Worm (Caenorhabditis elegans): ENCODE results near the gene dpy-8.

The dpy-8 gene

DNA sequence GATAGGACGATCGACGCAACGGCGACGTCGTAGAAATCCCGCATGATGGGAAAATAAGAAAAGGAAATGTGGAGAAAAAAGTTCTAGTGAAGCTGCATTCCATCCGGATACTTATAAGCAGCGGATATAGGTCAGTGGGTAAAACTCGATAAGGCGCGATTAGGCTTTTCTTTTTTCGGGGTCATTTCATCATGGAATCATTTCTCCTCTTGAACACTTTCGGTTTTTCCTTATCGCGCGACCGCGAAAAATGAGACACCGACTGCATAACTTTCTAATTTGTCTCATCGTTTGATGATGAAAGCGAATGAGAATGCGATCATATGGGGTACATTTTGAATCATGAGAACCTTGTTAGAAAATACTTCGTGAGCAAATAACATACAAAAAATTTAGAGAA is at the start of gene dpy-8:
Gene dpy-8, minus strand, starts transcription at position 88 of the 400 bp plus-strand sequence.
- TF ChIP-seq nhr-47 (tag; optimal IDR thresholded peaks at IDR 0.05) (no peak), blmp-1 (tag; optimal IDR thresholded peaks at IDR 0.05) (peak; percentile 100)

DNA sequence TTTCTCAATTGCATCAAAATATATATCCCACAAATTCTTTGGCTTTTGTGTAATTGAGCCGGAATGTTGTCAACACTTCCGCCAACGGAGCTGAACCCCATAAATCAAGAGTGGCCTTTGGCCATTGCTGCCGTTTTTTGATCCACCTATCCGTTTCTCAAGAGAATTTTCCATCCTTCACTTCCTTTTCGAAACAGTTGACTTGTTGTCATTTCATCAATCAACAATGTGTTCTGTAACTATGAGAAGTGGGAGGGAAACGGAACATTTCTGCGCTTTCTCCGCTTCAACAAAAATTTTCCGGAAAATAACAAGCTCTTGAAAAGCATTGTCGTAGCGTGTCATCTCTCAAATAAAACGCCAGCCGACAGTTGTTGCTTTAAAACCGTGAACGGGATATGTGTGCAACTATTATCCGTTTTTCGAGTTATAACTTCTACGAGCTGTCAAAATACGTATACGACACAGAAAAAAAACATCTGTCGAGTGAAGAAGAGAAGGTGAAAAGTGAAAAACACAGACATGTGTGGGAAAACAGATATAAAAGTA is 49.6 kb upstream of the dpy-8 start:
- no peak for TF ChIP-seq ztf-4 (tag; optimal IDR thresholded peaks at IDR 0.05)
- peak; percentile 48 for TF ChIP-seq lin-14 (GFP tag; optimal IDR thresholded peaks at IDR 0.05)
- TF ChIP-seq nhr-85 (tag): peak; percentile 56
- no peak for TF ChIP-seq tlp-1 (tag; optimal IDR thresholded peaks at IDR 0.05)
- no peak for TF ChIP-seq dsc-1 (tag; optimal IDR thresholded peaks at IDR 0.05)
- TF ChIP-seq ces-1 (GFP tag; optimal IDR thresholded peaks at IDR 0.05): no peak
- TF ChIP-seq swsn-7 (tag; optimal IDR thresholded peaks at IDR 0.05): no peak
- no peak for TF ChIP-seq fkh-10 (GFP tag; optimal IDR thresholded peaks at IDR 0.05)
- no peak for TF ChIP-seq ceh-63 (GFP tag; optimal IDR thresholded peaks at IDR 0.05)
- no peak for TF ChIP-seq ama-1 (optimal IDR thresholded peaks at IDR 0.05)
- TF ChIP-seq mab-9 (GFP tag; IDR thresholded peaks at IDR 0.05): no peak
- TF ChIP-seq grh-1 (GFP tag; IDR thresholded peaks at IDR 0.05): no peak
- no peak for TF ChIP-seq snpc-4 (tag; optimal IDR thresholded peaks at IDR 0.05)
- TF ChIP-seq fos-1 (tag; optimal IDR thresholded peaks at IDR 0.05): no peak
- TF ChIP-seq rnt-1 (tag; optimal IDR thresholded peaks at IDR 0.05): peak; percentile 40
- TF ChIP-seq nhr-71 (tag; optimal IDR thresholded peaks at IDR 0.05): peak; percentile 25
- TF ChIP-seq nhr-12 (tag; optimal IDR thresholded peaks at IDR 0.05): no peak

DNA sequence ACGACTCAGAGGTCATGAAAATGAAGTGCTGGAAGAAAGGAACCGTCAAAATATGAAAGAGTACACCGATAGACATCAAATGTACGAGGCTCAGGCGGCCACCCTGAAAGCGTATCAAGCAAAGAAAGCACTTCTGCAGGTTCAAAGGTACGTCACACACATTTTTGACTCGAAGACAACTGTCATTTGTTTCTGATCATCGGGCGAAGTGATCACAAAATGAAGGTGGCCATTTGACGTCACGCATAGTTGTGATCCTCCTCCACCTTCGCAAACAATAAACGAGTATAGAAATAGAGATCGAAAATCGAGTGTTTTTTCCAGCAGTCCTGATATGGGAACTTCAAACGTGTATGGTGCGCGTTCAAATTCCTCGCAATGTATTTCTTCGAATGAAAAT is 49.0 kb upstream of the dpy-8 start:
- TF ChIP-seq irx-1 (tag; optimal IDR thresholded peaks at IDR 0.05): no peak
- peak; percentile 76 for TF ChIP-seq rnt-1 (tag; optimal IDR thresholded peaks at IDR 0.05)
- TF ChIP-seq nhr-19 (GFP tag; conservative IDR thresholded peaks at IDR 0.05): peak; percentile 39
- TF ChIP-seq nhr-11 (tag; optimal IDR thresholded peaks at IDR 0.05): no peak
- peak; percentile 58 for TF ChIP-seq lin-14 (GFP tag; optimal IDR thresholded peaks at IDR 0.05)
- TF ChIP-seq skn-1 (tag; optimal IDR thresholded peaks at IDR 0.05): no peak
- TF ChIP-seq mdl-1 (tag; optimal IDR thresholded peaks at IDR 0.05): peak in 1 of 2 experiments; percentile 10
- TF ChIP-seq F16B12.6 (tag; optimal IDR thresholded peaks at IDR 0.05): no peak
- TF ChIP-seq nhr-71 (tag; optimal IDR thresholded peaks at IDR 0.05): peak; percentile 46
- no peak for TF ChIP-seq ceh-63 (GFP tag; optimal IDR thresholded peaks at IDR 0.05)
- peak; percentile 20 for TF ChIP-seq snu-23 (GFP tag; optimal IDR thresholded peaks at IDR 0.05)
- TF ChIP-seq ztf-4 (tag; optimal IDR thresholded peaks at IDR 0.05): no peak
- no peak for TF ChIP-seq ces-1 (GFP tag; optimal IDR thresholded peaks at IDR 0.05)

DNA sequence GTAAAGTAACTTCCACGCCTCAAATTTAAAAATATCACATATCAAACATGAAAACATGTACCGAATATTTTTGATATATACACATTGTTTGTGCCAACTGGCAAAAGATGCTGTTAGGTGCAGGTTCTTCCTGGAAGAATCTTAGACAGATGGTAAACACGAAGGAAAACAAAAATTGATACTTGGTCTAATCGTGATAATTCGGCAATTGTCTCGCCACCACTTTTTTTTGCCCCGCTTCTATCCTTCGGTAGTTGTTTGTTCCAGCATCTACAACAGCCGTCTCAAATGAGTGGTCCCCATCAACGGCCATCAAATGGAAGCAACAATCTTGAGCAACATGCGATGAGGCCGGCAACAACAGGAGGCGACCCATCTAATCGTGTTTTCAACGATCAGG is 47.2 kb upstream of the dpy-8 start:
- no peak for TF ChIP-seq pax-3 (tag; optimal IDR thresholded peaks at IDR 0.05)
- 0 out of 2 replicates have a peak, but pooled peaks have one; percentile 7 for TF ChIP-seq nhr-19 (GFP tag; conservative IDR thresholded peaks at IDR 0.05)
- peak; percentile 22 for TF ChIP-seq rnt-1 (tag; optimal IDR thresholded peaks at IDR 0.05)
- peak; percentile 43 for TF ChIP-seq lin-14 (GFP tag; optimal IDR thresholded peaks at IDR 0.05)
- peak; percentile 28 for TF ChIP-seq nhr-71 (tag; optimal IDR thresholded peaks at IDR 0.05)

DNA sequence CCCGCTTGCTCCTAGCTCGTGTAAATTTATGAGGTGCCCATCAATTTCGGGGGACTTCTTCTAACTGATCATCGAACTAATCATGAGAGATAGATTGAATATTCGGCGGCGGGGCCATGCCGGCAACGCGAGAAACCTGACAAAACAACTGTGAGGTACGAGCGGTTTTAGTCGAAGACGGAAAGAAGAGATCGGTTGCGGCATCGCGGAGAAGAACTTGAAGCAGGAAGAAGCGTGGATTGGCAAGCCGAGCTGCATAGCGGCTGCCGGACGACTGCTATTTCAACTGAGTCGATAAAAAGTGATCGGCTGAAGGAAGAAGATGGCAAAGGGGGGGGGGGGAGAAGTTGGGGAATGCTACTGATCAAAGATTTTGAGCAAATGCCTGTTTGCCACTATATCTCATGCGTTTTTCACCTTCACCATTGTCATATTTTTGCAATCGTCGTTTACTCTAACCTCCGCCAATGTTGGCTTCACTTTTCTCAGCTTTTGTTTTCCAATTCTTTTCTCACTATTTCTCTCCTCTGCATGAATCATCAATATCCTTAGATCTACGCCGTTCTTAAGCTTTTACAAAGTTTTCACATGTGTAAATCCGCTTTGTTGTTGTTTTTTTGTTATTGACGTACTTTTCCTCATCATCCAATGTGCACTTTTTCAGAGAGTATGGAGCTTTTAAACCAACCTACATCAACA is 45.3 kb upstream of the dpy-8 start, which contains the start of gene pqn-62:
Gene pqn-62, plus strand, starts transcription at position 649 of the 699 bp plus-strand sequence.
- TF ChIP-seq lin-39 (tag; optimal IDR thresholded peaks at IDR 0.05) (no peak), pag-3 (tag; optimal IDR thresholded peaks at IDR 0.05; ENCODE audit: borderline replicate concordance, insufficient read depth) (peak; percentile 65), lin-14 (GFP tag; optimal IDR thresholded peaks at IDR 0.05) (peak; percentile 59), lin-13 (GFP tag; optimal IDR thresholded peaks at IDR 0.05) (no peak), nhr-71 (tag; optimal IDR thresholded peaks at IDR 0.05) (peak; percentile 43)

DNA sequence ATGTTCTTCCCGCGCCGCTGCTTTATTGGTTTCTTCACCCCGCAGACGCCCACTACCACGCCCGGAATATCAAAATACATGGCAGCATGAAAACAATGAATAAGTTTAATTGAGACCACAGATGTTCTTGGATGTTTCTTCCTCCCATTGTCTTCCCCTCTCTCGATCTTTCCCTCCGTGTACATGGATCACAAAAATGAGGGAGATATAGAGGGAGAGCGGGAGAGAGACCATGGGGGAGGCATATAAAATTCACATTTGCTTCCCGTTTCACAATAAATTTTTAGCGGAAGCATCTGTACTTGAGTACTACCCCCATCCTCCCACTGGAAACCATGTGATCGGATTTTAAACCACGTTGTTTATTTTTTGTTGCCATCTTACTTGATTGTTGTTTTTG is 43.1 kb upstream of the dpy-8 start:
- TF ChIP-seq ceh-8 (GFP tag; optimal IDR thresholded peaks at IDR 0.05) (no peak), unc-62 (GFP tag; optimal IDR thresholded peaks at IDR 0.05) (no peak), dsc-1 (tag; optimal IDR thresholded peaks at IDR 0.05) (peak; percentile 94), efl-1 (optimal IDR thresholded peaks at IDR 0.05) (no peak), efl-1 (GFP tag; optimal IDR thresholded peaks at IDR 0.05 in 1 of 2) (peak in 1 of 2 experiments; percentile 18), ztf-4 (tag; optimal IDR thresholded peaks at IDR 0.05) (no peak), snpc-4 (tag; optimal IDR thresholded peaks at IDR 0.05) (no peak), nhr-47 (tag; optimal IDR thresholded peaks at IDR 0.05) (no peak), irx-1 (tag; optimal IDR thresholded peaks at IDR 0.05) (no peak), mep-1 (tag; optimal IDR thresholded peaks at IDR 0.05) (no peak), lin-39 (tag; optimal IDR thresholded peaks at IDR 0.05) (no peak), nhr-12 (tag; optimal IDR thresholded peaks at IDR 0.05) (no peak), nhr-76 (tag; optimal IDR thresholded peaks at IDR 0.05) (no peak), nhr-84 (tag; optimal IDR thresholded peaks at IDR 0.05) (no peak), fkh-8 (tag; optimal IDR thresholded peaks at IDR 0.05) (no peak), alr-1 (tag; optimal IDR thresholded peaks at IDR 0.05; ENCODE audit: borderline replicate concordance) (no peak), ceh-63 (GFP tag; optimal IDR thresholded peaks at IDR 0.05) (no peak), sox-4 (tag; optimal IDR thresholded peaks at IDR 0.05) (no peak), jun-1 (tag; optimal IDR thresholded peaks at IDR 0.05) (no peak)

Measured in whole organism, L1 larva.